Fruit fly (Drosophila melanogaster) whole organism, embryonic: Measurements from ENCODE around the gene Rab30.

Experiments used
- Aef1 ChIP-seq: fragments of 200-800 bp; sonication (Bioruptor generic); IDR thresholded peaks from 3 replicates; pipeline ENCODE4 v1.3.6; 2022; ENCODE audit warnings: missing biosample characterization, missing genetic modification characterization
- Atf3 ChIP-seq: fragments of 200-800 bp; sonication (Bioruptor generic); optimal IDR thresholded peaks from 3 replicates; lab custom pipeline; 2016; ENCODE audit warnings: missing biosample characterization, missing genetic modification characterization
- Bdp1 ChIP-seq: fragments of 200-800 bp; sonication (Bioruptor generic); optimal IDR thresholded peaks from 3 replicates; lab custom pipeline; 2016; ENCODE audit warnings: missing biosample characterization, missing genetic modification characterization
- Bgb ChIP-seq: fragments of 200-800 bp; sonication (Bioruptor generic); IDR thresholded peaks from 2 replicates; pipeline ENCODE4 v1.3.6; 2022; ENCODE audit warnings: missing biosample characterization, missing genetic modification characterization; ENCODE audit not compliant: partially characterized antibody
- CG10274 ChIP-seq: fragments of 200-800 bp; sonication (Bioruptor generic); optimal IDR thresholded peaks from 3 replicates; lab custom pipeline; 2017; ENCODE audit warnings: missing biosample characterization, mild to moderate bottlenecking, missing genetic modification characterization
- CG11723 ChIP-seq: fragments of 200-800 bp; sonication (Bioruptor generic); optimal IDR thresholded peaks from 2 replicates; lab custom pipeline; 2017; ENCODE audit warnings: missing biosample characterization, mild to moderate bottlenecking, missing genetic modification characterization
- CG12219 ChIP-seq: fragments of 200-800 bp; sonication (Bioruptor generic); optimal IDR thresholded peaks from 3 replicates; lab custom pipeline; 2018; ENCODE audit warnings: missing biosample characterization, mild to moderate bottlenecking, missing genetic modification characterization
- CG13424 ChIP-seq: fragments of 200-800 bp; sonication (Bioruptor generic); optimal IDR thresholded peaks from 2 replicates; lab custom pipeline; 2019; ENCODE audit warnings: missing biosample characterization, mild to moderate bottlenecking, missing genetic modification characterization, moderate library complexity
- CG14710 ChIP-seq: fragments of 200-800 bp; sonication (Bioruptor generic); optimal IDR thresholded peaks from 3 replicates; lab custom pipeline; 2019; ENCODE audit warnings: missing biosample characterization, mild to moderate bottlenecking, missing genetic modification characterization, moderate library complexity
- CG14860 ChIP-seq: fragments of 200-800 bp; sonication (Bioruptor generic); IDR thresholded peaks from 3 replicates; pipeline ENCODE4 v1.3.6; 2022; ENCODE audit warnings: missing biosample characterization, missing genetic modification characterization; ENCODE audit not compliant: partially characterized antibody
- CG15269 ChIP-seq: fragments of 200-800 bp; sonication (Bioruptor generic); optimal IDR thresholded peaks from 2 replicates; lab custom pipeline; 2018; ENCODE audit warnings: missing biosample characterization, mild to moderate bottlenecking, missing genetic modification characterization, moderate library complexity
- CG15514 ChIP-seq: fragments of 200-800 bp; sonication (Bioruptor generic); optimal IDR thresholded peaks from 3 replicates; lab custom pipeline; 2017; ENCODE audit warnings: missing biosample characterization, missing genetic modification characterization, mild to moderate bottlenecking, moderate library complexity, missing genetic modification reagents
- CG17328 ChIP-seq: fragments of 200-800 bp; sonication (Bioruptor generic); IDR thresholded peaks from 2 replicates; pipeline ENCODE4 v1.3.6; 2022; ENCODE audit warnings: missing biosample characterization, missing genetic modification characterization
- CG2116 ChIP-seq: fragments of 200-800 bp; sonication (Bioruptor generic); optimal IDR thresholded peaks from 3 replicates; lab custom pipeline; 2018; ENCODE audit warnings: missing biosample characterization, mild to moderate bottlenecking, missing genetic modification characterization
- CG30020 ChIP-seq: fragments of 200-800 bp; optimal IDR thresholded peaks from 2 replicates; lab custom pipeline; 2019; ENCODE audit warnings: missing biosample characterization, mild to moderate bottlenecking, missing genetic modification characterization, moderate library complexity
- CG3065 ChIP-seq: fragments of 200-800 bp; sonication (Bioruptor generic); optimal IDR thresholded peaks from 2 replicates; lab custom pipeline; 2016; ENCODE audit warnings: missing biosample characterization, missing genetic modification characterization
- CG31365 ChIP-seq: fragments of 200-800 bp; sonication (Bioruptor generic); optimal IDR thresholded peaks from 2 replicates; lab custom pipeline; 2018; ENCODE audit warnings: missing biosample characterization, mild to moderate bottlenecking, missing genetic modification characterization
- CG3847 ChIP-seq: fragments of 200-800 bp; sonication (Bioruptor generic); IDR thresholded peaks from 2 replicates; pipeline ENCODE4 v1.3.6; 2022; ENCODE audit warnings: missing biosample characterization, missing genetic modification characterization
- CG4282 ChIP-seq: fragments of 200-800 bp; sonication (Bioruptor generic); optimal IDR thresholded peaks from 2 replicates; lab custom pipeline; 2016; ENCODE audit warnings: missing biosample characterization, missing genetic modification characterization
- CG6683 ChIP-seq: fragments of 200-800 bp; sonication (Bioruptor generic); optimal IDR thresholded peaks from 2 replicates; lab custom pipeline; 2017; ENCODE audit warnings: missing biosample characterization, mild to moderate bottlenecking, missing genetic modification characterization, missing genetic modification reagents
- CG7928 ChIP-seq: fragments of 200-800 bp; sonication (Bioruptor generic); optimal IDR thresholded peaks from 2 replicates; lab custom pipeline; 2017; ENCODE audit warnings: missing biosample characterization, mild to moderate bottlenecking, missing genetic modification characterization
- CG9817 ChIP-seq: fragments of 200-800 bp; sonication (Bioruptor generic); optimal IDR thresholded peaks from 2 replicates; lab custom pipeline; 2018; ENCODE audit warnings: missing biosample characterization, mild to moderate bottlenecking, missing genetic modification characterization, moderate library complexity
- Dad ChIP-seq: fragments of 200-800 bp; sonication (Bioruptor generic); optimal IDR thresholded peaks from 3 replicates; lab custom pipeline; 2016; ENCODE audit warnings: missing biosample characterization, missing genetic modification characterization
- Dbx ChIP-seq: fragments of 200-800 bp; sonication (Bioruptor generic); IDR thresholded peaks from 3 replicates; pipeline ENCODE4 v1.3.6; 2022; ENCODE audit warnings: missing biosample characterization, missing genetic modification characterization
- Dip3 ChIP-seq: fragments of 200-800 bp; sonication (Bioruptor generic); optimal IDR thresholded peaks from 3 replicates; lab custom pipeline; 2016; ENCODE audit warnings: missing biosample characterization, missing genetic modification characterization
- E2f1 ChIP-seq: fragments of 200-800 bp; sonication (Bioruptor generic); IDR thresholded peaks from 2 replicates; pipeline ENCODE4 v1.3.6; 2022; ENCODE audit warnings: missing biosample characterization, missing genetic modification characterization
- Gsc ChIP-seq: fragments of 200-800 bp; sonication (Bioruptor generic); IDR thresholded peaks from 2 replicates; pipeline ENCODE4 v1.3.6; 2022; ENCODE audit warnings: missing biosample characterization, missing genetic modification characterization
- H2.0 ChIP-seq: fragments of 200-800 bp; sonication (Bioruptor generic); IDR thresholded peaks from 2 replicates; pipeline ENCODE4 v1.3.6; 2022; ENCODE audit warnings: missing biosample characterization, missing genetic modification characterization
- Kr ChIP-seq: fragments of 200-800 bp; sonication (Bioruptor generic); optimal IDR thresholded peaks from 2 replicates; lab custom pipeline; 2017; ENCODE audit warnings: missing biosample characterization, mild to moderate bottlenecking, missing genetic modification characterization
- Lhr ChIP-seq: fragments of 200-800 bp; sonication (Bioruptor generic); optimal IDR thresholded peaks from 3 replicates; lab custom pipeline; 2017; ENCODE audit warnings: mild to moderate bottlenecking, missing biosample characterization, missing genetic modification reagents, missing genetic modification characterization
- Med ChIP-seq: fragments of 200-800 bp; sonication (Bioruptor generic); peaks from one replicate; lab custom pipeline; 2016; ENCODE audit warnings: missing biosample characterization, missing genetic modification characterization, mild to moderate bottlenecking, inconsistent platforms, moderate library complexity
- Meics ChIP-seq: fragments of 200-800 bp; sonication (Bioruptor generic); optimal IDR thresholded peaks from 2 replicates; lab custom pipeline; 2017; ENCODE audit warnings: missing biosample characterization, mild to moderate bottlenecking, missing genetic modification characterization
- NC2β ChIP-seq: fragments of 200-800 bp; sonication (Bioruptor generic); optimal IDR thresholded peaks from 2 replicates; lab custom pipeline; 2016; ENCODE audit warnings: missing biosample characterization, missing genetic modification characterization
- NFAT ChIP-seq: fragments of 200-800 bp; sonication (Bioruptor generic); IDR thresholded peaks from 2 replicates; pipeline ENCODE4 v1.3.6; 2022; ENCODE audit warnings: missing biosample characterization, missing genetic modification characterization
- Six4 ChIP-seq: fragments of 200-800 bp; sonication (Bioruptor generic); optimal IDR thresholded peaks from 2 replicates; lab custom pipeline; 2016; ENCODE audit warnings: missing biosample characterization, missing genetic modification characterization
- Stat92E ChIP-seq, 3 experiments: fragments of >200 bp in 2 of 3; fragments of 200-800 bp in 1 of 3; sonication (Bioruptor generic) in 1 of 3; optimal IDR thresholded peaks; 2 replicates each; lab custom pipeline; 2017 to 2019; ENCODE audit warnings: missing biosample characterization in 3 of 3, missing genetic modification characterization in 3 of 3, mild to moderate bottlenecking in 1 of 3, moderate library complexity in 1 of 3
- TFAM ChIP-seq: fragments of 200-800 bp; sonication (Bioruptor generic); optimal IDR thresholded peaks from 2 replicates; lab custom pipeline; 2017; ENCODE audit warnings: missing biosample characterization, missing genetic modification characterization, inconsistent platforms
- abd-A ChIP-seq: fragments of 200-800 bp; sonication (Bioruptor generic); optimal IDR thresholded peaks from 3 replicates; lab custom pipeline; 2019; ENCODE audit warnings: missing biosample characterization, mild to moderate bottlenecking, missing genetic modification characterization, moderate library complexity
- aop ChIP-seq: fragments of 200-800 bp; sonication (Bioruptor generic); IDR thresholded peaks from 2 replicates; pipeline ENCODE4 v1.3.6; 2022; ENCODE audit warnings: missing biosample characterization, missing genetic modification characterization
- ap ChIP-seq: fragments of 200-800 bp; sonication (Bioruptor generic); IDR thresholded peaks from 2 replicates; pipeline ENCODE4 v1.3.6; 2022; ENCODE audit warnings: missing biosample characterization, missing genetic modification characterization
- ash1 ChIP-seq: fragments of 200-800 bp; sonication (Bioruptor generic); optimal IDR thresholded peaks from 2 replicates; lab custom pipeline; 2018; ENCODE audit warnings: missing biosample characterization, mild to moderate bottlenecking, missing genetic modification characterization
- fu2 ChIP-seq: fragments of 200-800 bp; sonication (Bioruptor generic); optimal IDR thresholded peaks from 2 replicates; lab custom pipeline; 2016; ENCODE audit warnings: missing biosample characterization, missing genetic modification characterization
- ham ChIP-seq: fragments of 200-800 bp; sonication (Bioruptor generic); IDR thresholded peaks from 2 replicates; pipeline ENCODE4 v1.3.6; 2022; ENCODE audit warnings: missing biosample characterization, missing genetic modification characterization
- knrl ChIP-seq: fragments of 200-800 bp; sonication (Bioruptor generic); IDR thresholded peaks from 3 replicates; pipeline ENCODE4 v1.3.6; 2022; ENCODE audit warnings: missing biosample characterization, missing genetic modification characterization; ENCODE audit not compliant: partially characterized antibody
- nau ChIP-seq: fragments of 200-800 bp; sonication (Bioruptor generic); optimal IDR thresholded peaks from 3 replicates; lab custom pipeline; 2017; ENCODE audit warnings: missing biosample characterization, mild to moderate bottlenecking, missing genetic modification characterization, missing genetic modification reagents
- odd ChIP-seq: fragments of 200-800 bp; sonication (Bioruptor generic); optimal IDR thresholded peaks from 2 replicates; lab custom pipeline; 2017; ENCODE audit warnings: missing biosample characterization, mild to moderate bottlenecking, missing genetic modification characterization
- p53 ChIP-seq: fragments of 200-800 bp; sonication (Bioruptor generic); optimal IDR thresholded peaks from 2 replicates; lab custom pipeline; 2016; ENCODE audit warnings: missing biosample characterization, missing genetic modification characterization
- ro ChIP-seq: fragments of 200-800 bp; sonication (Bioruptor generic); IDR thresholded peaks from 2 replicates; pipeline ENCODE4 v1.3.6; 2022; ENCODE audit warnings: missing biosample characterization, missing genetic modification characterization
- scrt ChIP-seq: fragments of 200-800 bp; sonication (Bioruptor generic); optimal IDR thresholded peaks from 2 replicates; lab custom pipeline; 2018; ENCODE audit warnings: missing biosample characterization, mild to moderate bottlenecking, missing genetic modification characterization, moderate library complexity
- tap ChIP-seq: fragments of 200-800 bp; optimal IDR thresholded peaks from 3 replicates; lab custom pipeline; 2019; ENCODE audit warnings: missing biosample characterization, mild to moderate bottlenecking, missing genetic modification characterization, moderate library complexity

Gene Rab30

dm6 chr2L:7023614-7024259, 8.7 kb downstream of the Rab30 start, which contains the start of gene Gart (continued):
- TF ChIP-seq Meics (peak; percentile 20), ro (GFP tag; lab: Robert Waterston, UW) (no peak), NFAT (GFP tag; lab: Robert Waterston, UW) (peak; percentile 36), Med (peak; percentile 96), E2f1 (GFP tag; lab: Robert Waterston, UW) (no peak), ash1 (GFP tag; lab: Kevin White, UChicago) (no peak), fu2 (GFP tag; lab: Kevin White, UChicago) (peak; percentile 61), CG6683 (GFP tag; lab: Kevin White, UChicago) (no peak), odd (peak; percentile 59), CG15269 (tag; lab: Kevin White, UChicago) (peak; percentile 71), TFAM (GFP tag; lab: Kevin White, UChicago) (no peak), Aef1 (GFP tag; lab: Robert Waterston, UW) (peak; percentile 62; the same call in 2 of the 3 replicates), tap (tag; lab: Kevin White, UChicago) (no peak), nau (GFP tag; lab: Kevin White, UChicago) (no peak), knrl (GFP tag; lab: Robert Waterston, UW) (no peak), Six4 (GFP tag; lab: Kevin White, UChicago) (peak; percentile 6), Kr (GFP tag; lab: Kevin White, UChicago) (no peak), Dbx (GFP tag; lab: Robert Waterston, UW) (peak; percentile 63; the same call in 2 of the 3 replicates), CG15514 (no peak), CG31365 (tag; lab: Kevin White, UChicago) (no peak), ham (no peak; the same call in 1 of the 2 replicates), CG7928 (GFP tag; lab: Kevin White, UChicago) (peak; percentile 13), CG3847 (GFP tag; lab: Robert Waterston, UW) (peak; percentile 62), Dip3 (GFP tag; lab: Kevin White, UChicago) (peak; percentile 36), CG14860 (GFP tag; lab: Robert Waterston, UW) (no peak), Bdp1 (GFP tag; lab: Kevin White, UChicago) (peak; percentile 36), Atf3 (peak; percentile 61), aop (no peak), CG3065 (GFP tag; lab: Kevin White, UChicago) (no peak), CG14710 (tag; lab: Kevin White, UChicago) (no peak), CG10274 (no peak), NC2β (GFP tag; lab: Kevin White, UChicago) (peak; percentile 13), Stat92E (GFP tag; optimal IDR thresholded peaks at IDR 0.05; lab: Kevin White, UChicago) (no peak), Gsc (GFP tag; lab: Robert Waterston, UW) (no peak), Dad (GFP tag; lab: Kevin White, UChicago) (peak; percentile 43), H2.0 (GFP tag; lab: Robert Waterston, UW) (peak; percentile 67), scrt (no peak), p53 (GFP tag; lab: Kevin White, UChicago) (no peak), CG4282 (GFP tag; lab: Kevin White, UChicago) (peak; percentile 58), CG17328 (peak; percentile 63), CG2116 (GFP tag; lab: Kevin White, UChicago) (peak; percentile 10), CG12219 (GFP tag; lab: Kevin White, UChicago) (peak; percentile 46), abd-A (tag; lab: Kevin White, UChicago) (no peak), CG30020 (tag; lab: Kevin White, UChicago) (no peak), Lhr (GFP tag; lab: Kevin White, UChicago) (no peak), Bgb (no peak; the same call in 1 of the 2 replicates), CG13424 (tag; lab: Kevin White, UChicago) (peak; percentile 69), CG9817 (tag; lab: Kevin White, UChicago) (no peak), CG11723 (GFP tag; lab: Kevin White, UChicago) (no peak), ap (GFP tag; lab: Robert Waterston, UW) (no peak)
